Fruit fly (Drosophila melanogaster): ENCODE data around the gene LManVI.

LManVI gene

dm6 chr2L:8739984-8740756 is 40.9 kb downstream of the LManVI start, which contains the start of gene raw (continued):
- TF ChIP-seq grau (tag; optimal IDR thresholded peaks at IDR 0.05) (no peak), Optix (GFP tag; IDR thresholded peaks at IDR 0.05) (no peak), CG1792 (GFP tag; optimal IDR thresholded peaks at IDR 0.05) (no peak), CTCF (GFP tag; optimal IDR thresholded peaks at IDR 0.05) (no peak), cas (GFP tag; IDR thresholded peaks at IDR 0.05) (no peak), D (optimal IDR thresholded peaks at IDR 0.05) (no peak), D (GFP tag; optimal IDR thresholded peaks at IDR 0.05) (no peak), CG8388 (GFP tag; optimal IDR thresholded peaks at IDR 0.05) (no peak), bab2 (GFP tag; optimal IDR thresholded peaks at IDR 0.05) (no peak), Hr39 (optimal IDR thresholded peaks at IDR 0.05) (no peak), eve (GFP tag; optimal IDR thresholded peaks at IDR 0.05) (peak in 1 of 2 experiments; percentile 79), wdn (GFP tag; IDR thresholded peaks at IDR 0.05) (no peak), sug (tag; optimal IDR thresholded peaks at IDR 0.05) (peak; percentile 53), rib (GFP tag; IDR thresholded peaks at IDR 0.05) (no peak), Pdp1 (GFP tag; optimal IDR thresholded peaks at IDR 0.05) (peak in 1 of 2 experiments; percentile 99), lbe (GFP tag; optimal IDR thresholded peaks at IDR 0.05) (no peak), CG17328 (GFP tag; IDR thresholded peaks at IDR 0.05) (no peak), CG7987 (GFP tag; optimal IDR thresholded peaks at IDR 0.05) (no peak), BtbVII (GFP tag; optimal IDR thresholded peaks at IDR 0.05) (peak; percentile 83), prd (optimal IDR thresholded peaks at IDR 0.05) (no peak), prd (GFP tag; IDR thresholded peaks at IDR 0.05) (no peak), CG14965 (GFP tag; optimal IDR thresholded peaks at IDR 0.05; ENCODE audit: borderline replicate concordance) (no peak), Adf1 (GFP tag; IDR thresholded peaks at IDR 0.05) (0 out of 2 replicates have a peak, but pooled peaks have one; percentile 13), CG34224 (GFP tag; IDR thresholded peaks at IDR 0.05; ENCODE audit: partially characterized antibody) (0 out of 3 replicates have a peak, but pooled peaks have one; percentile 37), CG9817 (tag; optimal IDR thresholded peaks at IDR 0.05) (no peak), pnt (GFP tag; optimal IDR thresholded peaks at IDR 0.05) (no peak), trem (tag; optimal IDR thresholded peaks at IDR 0.05) (no peak), ro (GFP tag; IDR thresholded peaks at IDR 0.05) (no peak), CG2120 (GFP tag; optimal IDR thresholded peaks at IDR 0.05) (no peak), exex (tag; optimal IDR thresholded peaks at IDR 0.05) (peak; percentile 85), CG6689 (GFP tag; IDR thresholded peaks at IDR 0.05) (no peak), MBD-R2 (GFP tag; IDR thresholded peaks at IDR 0.05) (no peak), Ada2b (GFP tag; IDR thresholded peaks at IDR 0.05) (no peak), Hand (GFP tag; optimal IDR thresholded peaks at IDR 0.05) (peak; percentile 47), CG4424 (GFP tag; optimal IDR thresholded peaks at IDR 0.05) (no peak), ac (GFP tag; optimal IDR thresholded peaks at IDR 0.05) (no peak), CG1832 (GFP tag; optimal IDR thresholded peaks at IDR 0.05) (no peak), zen2 (GFP tag; IDR thresholded peaks at IDR 0.05; ENCODE audit: partially characterized antibody) (no peak), gcm2 (GFP tag; optimal IDR thresholded peaks at IDR 0.05) (no peak), onecut (GFP tag; IDR thresholded peaks at IDR 0.05) (no peak), CoRest (tag; optimal IDR thresholded peaks at IDR 0.05) (no peak), CG12659 (GFP tag; optimal IDR thresholded peaks at IDR 0.05) (no peak), D19B (GFP tag; optimal IDR thresholded peaks at IDR 0.05) (no peak), CG17829 (tag; optimal IDR thresholded peaks at IDR 0.05) (no peak), CG17186 (GFP tag; optimal IDR thresholded peaks at IDR 0.05) (no peak), CG5180 (GFP tag; optimal IDR thresholded peaks at IDR 0.05) (no peak), Eip74EF (GFP tag; optimal IDR thresholded peaks at IDR 0.05) (peak in 1 of 2 experiments; percentile 58), Side (GFP tag; optimal IDR thresholded peaks at IDR 0.05) (peak; percentile 42), dm (GFP tag; optimal IDR thresholded peaks at IDR 0.05) (no peak), Doc3 (GFP tag; IDR thresholded peaks at IDR 0.05; ENCODE audit: partially characterized antibody) (no peak), br (optimal IDR thresholded peaks at IDR 0.05) (no peak)

Data from whole organism, embryonic.